Fruit fly (Drosophila melanogaster) whole organism, embryonic: ENCODE results near the gene RhoGAP18B.

Experiments used
- B-H1 ChIP-seq: fragments of 200-800 bp; sonication (Bioruptor generic); IDR thresholded peaks from 3 replicates; pipeline ENCODE4 v1.3.6; 2022; ENCODE audit warnings: missing biosample characterization, missing genetic modification characterization
- BEAF-32 ChIP-seq: fragments of 200-800 bp; sonication (Bioruptor generic); optimal IDR thresholded peaks from 3 replicates; lab custom pipeline; 2017; ENCODE audit warnings: missing biosample characterization, missing genetic modification characterization, mild to moderate bottlenecking, moderate library complexity, missing genetic modification reagents
- Bdp1 ChIP-seq: fragments of 200-800 bp; sonication (Bioruptor generic); optimal IDR thresholded peaks from 3 replicates; lab custom pipeline; 2016; ENCODE audit warnings: missing biosample characterization, missing genetic modification characterization
- Bgb ChIP-seq: fragments of 200-800 bp; sonication (Bioruptor generic); IDR thresholded peaks from 2 replicates; pipeline ENCODE4 v1.3.6; 2022; ENCODE audit warnings: missing biosample characterization, missing genetic modification characterization; ENCODE audit not compliant: partially characterized antibody
- CG1024 ChIP-seq: fragments of 200-800 bp; sonication (Bioruptor generic); IDR thresholded peaks from 2 replicates; pipeline ENCODE4 v1.3.6; 2022; ENCODE audit warnings: missing biosample characterization, missing genetic modification characterization
- CG10543 ChIP-seq: fragments of 200-800 bp; sonication (Bioruptor generic); optimal IDR thresholded peaks from 3 replicates; lab custom pipeline; 2017; ENCODE audit warnings: missing biosample characterization, mild to moderate bottlenecking, missing genetic modification characterization, moderate library complexity
- CG11093 ChIP-seq: fragments of 200-800 bp; sonication (Bioruptor generic); IDR thresholded peaks from 3 replicates; pipeline ENCODE4 v1.3.6; 2022; ENCODE audit warnings: missing biosample characterization, missing genetic modification characterization
- CG12071 ChIP-seq: fragments of 200-800 bp; sonication (Bioruptor generic); optimal IDR thresholded peaks from 3 replicates; lab custom pipeline; 2018; ENCODE audit warnings: missing biosample characterization, mild to moderate bottlenecking, missing genetic modification characterization
- CG14710 ChIP-seq: fragments of 200-800 bp; sonication (Bioruptor generic); optimal IDR thresholded peaks from 3 replicates; lab custom pipeline; 2019; ENCODE audit warnings: missing biosample characterization, mild to moderate bottlenecking, missing genetic modification characterization, moderate library complexity
- CG14965 ChIP-seq: fragments of 200-800 bp; sonication (Bioruptor generic); optimal IDR thresholded peaks from 2 replicates; lab custom pipeline; 2016; ENCODE audit warnings: missing biosample characterization, missing genetic modification characterization, borderline replicate concordance
- CG15514 ChIP-seq: fragments of 200-800 bp; sonication (Bioruptor generic); optimal IDR thresholded peaks from 3 replicates; lab custom pipeline; 2017; ENCODE audit warnings: missing biosample characterization, missing genetic modification characterization, mild to moderate bottlenecking, moderate library complexity, missing genetic modification reagents
- CG16815 ChIP-seq: fragments of 200-800 bp; sonication (Bioruptor generic); optimal IDR thresholded peaks from 3 replicates; lab custom pipeline; 2017; ENCODE audit warnings: missing biosample characterization, mild to moderate bottlenecking, missing genetic modification characterization
- CG2120 ChIP-seq: fragments of 200-800 bp; sonication (Bioruptor generic); optimal IDR thresholded peaks from 3 replicates; lab custom pipeline; 2016; ENCODE audit warnings: missing biosample characterization, missing genetic modification characterization
- CG2712 ChIP-seq: fragments of 200-800 bp; optimal IDR thresholded peaks from 3 replicates; lab custom pipeline; 2019; ENCODE audit warnings: missing biosample characterization, mild to moderate bottlenecking, missing genetic modification characterization, moderate library complexity
- CG30403 ChIP-seq: fragments of 200-800 bp; sonication (Bioruptor generic); optimal IDR thresholded peaks from 3 replicates; lab custom pipeline; 2016; ENCODE audit warnings: missing biosample characterization, missing genetic modification characterization
- CG32532 ChIP-seq: fragments of 200-800 bp; sonication (Bioruptor generic); IDR thresholded peaks from 2 replicates; pipeline ENCODE4 v1.3.6; 2022; ENCODE audit warnings: missing biosample characterization, missing genetic modification characterization
- CG34422 ChIP-seq: fragments of 200-800 bp; sonication (Bioruptor generic); IDR thresholded peaks from 3 replicates; pipeline ENCODE4 v1.3.6; 2022; ENCODE audit warnings: missing biosample characterization, missing genetic modification characterization
- CG3726 ChIP-seq: fragments of 200-800 bp; sonication (Bioruptor generic); IDR thresholded peaks from 3 replicates; pipeline ENCODE4, ENCODE4 v1.3.6; 2022; ENCODE audit warnings: missing biosample characterization, missing genetic modification characterization
- CG3995 ChIP-seq: fragments of 200-800 bp; sonication (Bioruptor generic); optimal IDR thresholded peaks from 3 replicates; lab custom pipeline; 2016; ENCODE audit warnings: missing biosample characterization, missing genetic modification characterization
- CG7928 ChIP-seq: fragments of 200-800 bp; sonication (Bioruptor generic); optimal IDR thresholded peaks from 2 replicates; lab custom pipeline; 2017; ENCODE audit warnings: missing biosample characterization, mild to moderate bottlenecking, missing genetic modification characterization
- CG8089 ChIP-seq: fragments of 200-800 bp; sonication (Bioruptor generic); optimal IDR thresholded peaks from 3 replicates; lab custom pipeline; 2016; ENCODE audit warnings: missing biosample characterization, missing genetic modification characterization
- CG8290 ChIP-seq, 3 experiments: fragments of 200-800 bp; sonication (Bioruptor generic); optimal IDR thresholded peaks; 2 replicates each; lab custom pipeline; 2016 to 2019; ENCODE audit warnings: missing biosample characterization in 3 of 3, missing genetic modification characterization in 3 of 3, mild to moderate bottlenecking in 2 of 3, moderate library complexity in 1 of 3
- CG9437 ChIP-seq: fragments of 200-800 bp; sonication (Bioruptor generic); optimal IDR thresholded peaks from 2 replicates; lab custom pipeline; 2018; ENCODE audit warnings: missing biosample characterization, mild to moderate bottlenecking, missing genetic modification characterization
- CG9817 ChIP-seq: fragments of 200-800 bp; sonication (Bioruptor generic); optimal IDR thresholded peaks from 2 replicates; lab custom pipeline; 2018; ENCODE audit warnings: missing biosample characterization, mild to moderate bottlenecking, missing genetic modification characterization, moderate library complexity
- CrebB ChIP-seq: fragments of 200-800 bp; sonication (Bioruptor generic); optimal IDR thresholded peaks from 3 replicates; lab custom pipeline; 2018; ENCODE audit warnings: missing biosample characterization, mild to moderate bottlenecking, missing genetic modification characterization
- Dip3 ChIP-seq: fragments of 200-800 bp; sonication (Bioruptor generic); optimal IDR thresholded peaks from 3 replicates; lab custom pipeline; 2016; ENCODE audit warnings: missing biosample characterization, missing genetic modification characterization
- Dref ChIP-seq: fragments of 200-800 bp; sonication (Bioruptor generic); IDR thresholded peaks from 2 replicates; pipeline ENCODE4 v1.3.6; 2022; ENCODE audit warnings: missing biosample characterization, missing genetic modification characterization
- ERR ChIP-seq: fragments of 200-800 bp; sonication (Bioruptor generic); optimal IDR thresholded peaks from 2 replicates; lab custom pipeline; 2016; ENCODE audit warnings: missing biosample characterization, missing genetic modification characterization
- HHEX ChIP-seq: fragments of 200-800 bp; sonication (Bioruptor generic); optimal IDR thresholded peaks from 3 replicates; lab custom pipeline; 2017; ENCODE audit warnings: missing biosample characterization, mild to moderate bottlenecking, missing genetic modification characterization, missing genetic modification reagents
- Mes4 ChIP-seq: fragments of 200-800 bp; sonication (Bioruptor generic); optimal IDR thresholded peaks from 2 replicates; lab custom pipeline; 2016; ENCODE audit warnings: missing biosample characterization, missing genetic modification characterization
- Ravus ChIP-seq: fragments of 200-800 bp; sonication (Bioruptor generic); IDR thresholded peaks from 2 replicates; pipeline ENCODE4 v1.3.6; 2022; ENCODE audit warnings: missing biosample characterization, missing genetic modification characterization
- Side ChIP-seq: fragments of 200-800 bp; sonication (Bioruptor generic); optimal IDR thresholded peaks from 2 replicates; lab custom pipeline; 2016; ENCODE audit warnings: missing biosample characterization, missing genetic modification characterization
- Sry-δ ChIP-seq: fragments of 200-800 bp; sonication (Bioruptor generic); optimal IDR thresholded peaks from 2 replicates; lab custom pipeline; 2016; ENCODE audit warnings: missing biosample characterization, missing genetic modification characterization
- amos ChIP-seq: fragments of 200-800 bp; sonication (Bioruptor generic); IDR thresholded peaks from 2 replicates; pipeline ENCODE4 v1.3.6; 2022; ENCODE audit warnings: missing biosample characterization, missing genetic modification characterization; ENCODE audit not compliant: partially characterized antibody
- ara ChIP-seq: fragments of 200-800 bp; sonication (Bioruptor generic); IDR thresholded peaks from 2 replicates; pipeline ENCODE4 v1.3.6; 2022; ENCODE audit warnings: missing biosample characterization, missing genetic modification characterization
- cg ChIP-seq: fragments of 200-800 bp; sonication (Bioruptor generic); optimal IDR thresholded peaks from 3 replicates; lab custom pipeline; 2019; ENCODE audit warnings: missing biosample characterization, mild to moderate bottlenecking, missing genetic modification characterization, moderate library complexity
- crc ChIP-seq: fragments of 200-800 bp; sonication (Bioruptor generic); optimal IDR thresholded peaks from 2 replicates; lab custom pipeline; 2016; ENCODE audit warnings: missing biosample characterization, missing genetic modification characterization
- da ChIP-seq: fragments of 200-800 bp; sonication (Bioruptor generic); optimal IDR thresholded peaks from 2 replicates; lab custom pipeline; 2016; ENCODE audit warnings: missing biosample characterization, missing genetic modification characterization
- dimm ChIP-seq: fragments of 200-800 bp; sonication (Bioruptor generic); IDR thresholded peaks from 2 replicates; pipeline ENCODE4 v1.3.6; 2022; ENCODE audit warnings: missing biosample characterization, missing genetic modification characterization
- fd3F ChIP-seq: fragments of 200-800 bp; sonication (Bioruptor generic); optimal IDR thresholded peaks from 2 replicates; lab custom pipeline; 2018; ENCODE audit warnings: missing biosample characterization, mild to moderate bottlenecking, missing genetic modification characterization, moderate library complexity
- kni ChIP-seq: fragments of 200-800 bp; sonication (Bioruptor generic); optimal IDR thresholded peaks from 3 replicates; lab custom pipeline; 2017; ENCODE audit warnings: mild to moderate bottlenecking, missing biosample characterization, missing genetic modification reagents, missing genetic modification characterization
- mirr ChIP-seq: fragments of 200-800 bp; sonication (Bioruptor generic); optimal IDR thresholded peaks from 3 replicates; lab custom pipeline; 2018; ENCODE audit warnings: missing biosample characterization, mild to moderate bottlenecking, missing genetic modification characterization
- p53 ChIP-seq: fragments of 200-800 bp; sonication (Bioruptor generic); optimal IDR thresholded peaks from 2 replicates; lab custom pipeline; 2016; ENCODE audit warnings: missing biosample characterization, missing genetic modification characterization
- pzg ChIP-seq: fragments of 200-800 bp; sonication (Bioruptor generic); optimal IDR thresholded peaks from 3 replicates; lab custom pipeline; 2018; ENCODE audit warnings: missing biosample characterization, mild to moderate bottlenecking, missing genetic modification characterization, moderate library complexity
- sens-2 ChIP-seq: fragments of 200-800 bp; sonication (Bioruptor generic); IDR thresholded peaks from 2 replicates; pipeline ENCODE4 v1.3.6; 2022; ENCODE audit warnings: missing biosample characterization, missing genetic modification characterization
- sob ChIP-seq: fragments of 200-800 bp; sonication (Bioruptor generic); IDR thresholded peaks from 2 replicates; pipeline ENCODE4 v1.3.6; 2022; ENCODE audit warnings: missing biosample characterization, missing genetic modification characterization
- tgo ChIP-seq: fragments of 200-800 bp; sonication (Bioruptor generic); IDR thresholded peaks from 3 replicates; pipeline ENCODE4 v1.3.6; 2022; ENCODE audit warnings: missing biosample characterization, missing genetic modification characterization
- toy ChIP-seq: fragments of 200-800 bp; sonication (Bioruptor generic); IDR thresholded peaks from 2 replicates; pipeline ENCODE4 v1.3.6; 2022; ENCODE audit warnings: missing biosample characterization, missing genetic modification characterization
- unc-4 ChIP-seq: fragments of 200-800 bp; sonication (Bioruptor generic); IDR thresholded peaks from 2 replicates; pipeline ENCODE4 v1.3.6; 2022; ENCODE audit warnings: missing biosample characterization, missing genetic modification characterization; ENCODE audit not compliant: partially characterized antibody
- zfh1 ChIP-seq: fragments of 200-800 bp; sonication (Bioruptor generic); IDR thresholded peaks from 3 replicates; pipeline ENCODE4 v1.3.6; 2022; ENCODE audit warnings: missing biosample characterization, missing genetic modification characterization

RhoGAP18B gene

DNA sequence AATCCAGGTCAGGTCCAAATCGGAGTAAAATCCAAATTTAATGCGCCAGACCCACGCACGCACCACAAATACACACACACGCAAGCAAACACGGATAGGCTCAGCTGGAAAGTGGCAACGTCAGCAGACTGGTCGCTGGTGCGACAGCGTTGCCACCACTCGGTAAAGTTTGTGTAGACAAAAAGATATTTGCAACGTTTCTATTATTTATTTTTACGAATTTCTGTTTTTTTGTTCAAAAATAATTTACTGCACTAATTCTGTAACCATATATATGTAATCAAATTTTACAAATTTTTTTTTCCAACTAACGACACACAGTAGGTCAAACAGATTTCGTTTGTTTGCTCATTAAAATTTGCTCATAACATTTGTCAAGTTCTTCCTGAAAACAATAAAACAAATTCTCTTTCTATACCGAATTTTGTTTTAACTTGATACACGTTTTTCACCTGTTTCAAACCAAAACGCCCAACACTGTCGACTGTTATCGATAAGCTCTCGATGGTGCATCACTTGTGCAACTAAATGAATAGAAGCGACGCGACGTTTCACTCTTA lies 12.9 kb upstream of the RhoGAP18B start, which contains the start of the genes CG7556 and CG7453 (continued):
- no peak for TF ChIP-seq Bgb (GFP tag; lab: Robert Waterston, UW)
- peak; percentile 77 for TF ChIP-seq Dip3
- TF ChIP-seq toy (GFP tag; lab: Robert Waterston, UW) = no peak
- TF ChIP-seq CG3995 (GFP tag; lab: Kevin White, UChicago) = peak; percentile 23
- TF ChIP-seq tgo (GFP tag; lab: Robert Waterston, UW) = peak; percentile 60
- TF ChIP-seq HHEX (GFP tag; lab: Kevin White, UChicago) = peak; percentile 37
- peak; percentile 61 for TF ChIP-seq Bdp1 (GFP tag; lab: Kevin White, UChicago)
- peak; percentile 18 for TF ChIP-seq crc (GFP tag; lab: Kevin White, UChicago)
- no peak for TF ChIP-seq CG12071 (GFP tag; lab: Kevin White, UChicago)
- peak; percentile 76 for TF ChIP-seq cg (GFP tag; lab: Kevin White, UChicago)
- 0 out of 3 replicates have a peak, but pooled peaks have one; percentile 28 for TF ChIP-seq zfh1 (GFP tag; lab: Robert Waterston, UW)
- peak; percentile 65 for TF ChIP-seq CG32532 (GFP tag; lab: Robert Waterston, UW)
- TF ChIP-seq CG11093 (GFP tag; lab: Robert Waterston, UW) = no peak
- peak; percentile 44 for TF ChIP-seq fd3F (GFP tag; lab: Kevin White, UChicago)
- peak; percentile 62 for TF ChIP-seq CG9817 (tag; lab: Kevin White, UChicago)
- peak; percentile 54 for TF ChIP-seq CG9437 (GFP tag; lab: Kevin White, UChicago)
- TF ChIP-seq CG8089 (GFP tag; lab: Kevin White, UChicago) = peak; percentile 29
- TF ChIP-seq pzg (GFP tag; lab: Kevin White, UChicago) = peak; percentile 41
- no peak for TF ChIP-seq sens-2 (GFP tag; lab: Robert Waterston, UW)
- no peak for TF ChIP-seq CG14965
- no peak for TF ChIP-seq Ravus (GFP tag; lab: Robert Waterston, UW)
- TF ChIP-seq CG8290 (GFP tag; optimal IDR thresholded peaks at IDR 0.05; lab: Kevin White, UChicago) = peak; percentile 52
- peak in 1 of 2 experiments; percentile 27 for TF ChIP-seq CG8290 (tag; optimal IDR thresholded peaks at IDR 0.05; lab: Kevin White, UChicago)
- TF ChIP-seq CG3726 (GFP tag; lab: Robert Waterston, UW) = no peak
- peak; percentile 65 for TF ChIP-seq CG16815 (GFP tag; lab: Kevin White, UChicago)
- TF ChIP-seq Dref (GFP tag; lab: Robert Waterston, UW) = peak; percentile 54
- peak; percentile 56 for TF ChIP-seq BEAF-32 (GFP tag; lab: Kevin White, UChicago)
- peak; percentile 66 for TF ChIP-seq Side (GFP tag; lab: Kevin White, UChicago)
- TF ChIP-seq amos = no peak
- peak; percentile 35 for TF ChIP-seq da (GFP tag; lab: Kevin White, UChicago)
- TF ChIP-seq Sry-δ (GFP tag; lab: Kevin White, UChicago) = peak; percentile 67
- no peak for TF ChIP-seq mirr
- peak; percentile 80 for TF ChIP-seq CG2712 (tag; lab: Kevin White, UChicago)
- peak; percentile 32 for TF ChIP-seq CG7928 (GFP tag; lab: Kevin White, UChicago)
- TF ChIP-seq CG2120 = peak; percentile 89
- no peak for TF ChIP-seq ERR (GFP tag; lab: Kevin White, UChicago)
- no peak for TF ChIP-seq CrebB (tag; lab: Kevin White, UChicago)
- peak; percentile 43; the same call in 1 of the 3 replicates for TF ChIP-seq CG34422
- TF ChIP-seq p53 (GFP tag; lab: Kevin White, UChicago) = peak; percentile 60
- TF ChIP-seq dimm = no peak
- TF ChIP-seq CG1024 (GFP tag; lab: Robert Waterston, UW) = no peak
- TF ChIP-seq kni (GFP tag; lab: Kevin White, UChicago) = peak; percentile 7
- TF ChIP-seq Mes4 (GFP tag; lab: Kevin White, UChicago) = peak; percentile 54
- TF ChIP-seq B-H1 (GFP tag; lab: Robert Waterston, UW) = peak; percentile 27; the same call in 1 of the 3 replicates
- TF ChIP-seq CG10543 (GFP tag; lab: Kevin White, UChicago) = peak; percentile 81
- no peak for TF ChIP-seq unc-4 (GFP tag; lab: Robert Waterston, UW)
- peak; percentile 77 for TF ChIP-seq sob (GFP tag; lab: Robert Waterston, UW)
- peak; percentile 84 for TF ChIP-seq CG14710 (tag; lab: Kevin White, UChicago)
- peak; percentile 92 for TF ChIP-seq CG30403 (GFP tag; lab: Kevin White, UChicago)
- peak; percentile 65 for TF ChIP-seq CG15514 (GFP tag; lab: Kevin White, UChicago)
- TF ChIP-seq ara (GFP tag; lab: Robert Waterston, UW) = no peak
